Worm (Caenorhabditis elegans) whole organism, L2 larva: ENCODE data around the gene npp-1.

Source experiments
- R02D3.7 ChIP-seq: fragments of 150-350 bp; optimal IDR thresholded peaks from 2 replicates; lab custom pipeline; 2014; ENCODE audit warnings: missing biosample characterization, missing genetic modification characterization
- lin-39 ChIP-seq: fragments of 150-350 bp; optimal IDR thresholded peaks from 2 replicates; lab custom pipeline; 2014; ENCODE audit warnings: missing biosample characterization, missing genetic modification reagents, missing genetic modification characterization
- nhr-237 ChIP-seq: fragments of 150-350 bp; optimal IDR thresholded peaks from 2 replicates; lab custom pipeline; 2014; ENCODE audit warnings: missing biosample characterization, missing genetic modification characterization
- skn-1 ChIP-seq: sonication (generic microtip); optimal IDR thresholded peaks from 2 replicates; lab custom pipeline; 2017; ENCODE audit warnings: missing biosample characterization, missing genetic modification characterization

ce11 chrIV:9872210-9872609 is 13.9 kb downstream of the npp-1 start:
- no peak for TF ChIP-seq skn-1 (tag; lab: Kevin White, UChicago)
- TF ChIP-seq lin-39: no peak
- TF ChIP-seq nhr-237: no peak
- TF ChIP-seq R02D3.7: no peak
